Worm (Caenorhabditis elegans) whole organism, midembryonic: Measurements from ENCODE around the gene C15C8.6.

Experiments
- T22C8.4 ChIP-seq: fragments of 200-800 bp; sonication (Bioruptor generic); IDR thresholded peaks from 2 replicates; pipeline ENCODE4 v1.3.6; 2022; ENCODE audit warnings: missing genetic modification characterization, missing compliant biosample characterization
- cog-1 ChIP-seq: sonication (generic microtip); optimal IDR thresholded peaks from 2 replicates; lab custom pipeline; 2016; ENCODE audit warnings: missing genetic modification characterization, missing compliant biosample characterization
- flt-1 ChIP-seq: fragments of 200-800 bp; sonication (Bioruptor generic); IDR thresholded peaks from 2 replicates; pipeline ENCODE4 v1.3.6; 2022; ENCODE audit warnings: missing genetic modification characterization, missing compliant biosample characterization
- klf-2 ChIP-seq: fragments of 200-800 bp; sonication (Bioruptor generic); conservative IDR thresholded peaks from 2 replicates; pipeline ENCODE4 v1.3.6; 2022; ENCODE audit warnings: missing genetic modification reagents, missing genetic modification characterization, missing compliant biosample characterization
- med-1 ChIP-seq: sonication (generic microtip); optimal IDR thresholded peaks from 2 replicates; lab custom pipeline; 2017; ENCODE audit warnings: missing genetic modification characterization, mild to moderate bottlenecking, missing compliant biosample characterization, antibody characterized with exemption, missing genetic modification reagents; ENCODE audit not compliant: insufficient read depth
- ref-1 ChIP-seq: fragments of 200-800 bp; sonication (Bioruptor generic); conservative IDR thresholded peaks from 2 replicates; pipeline ENCODE4 v1.3.6; 2022; ENCODE audit warnings: missing genetic modification reagents, missing genetic modification characterization, missing compliant biosample characterization
- tab-1 ChIP-seq: fragments of 200-800 bp; sonication (Bioruptor generic); IDR thresholded peaks from 2 replicates; pipeline ENCODE4 v1.3.6; 2022; ENCODE audit warnings: missing genetic modification characterization, missing compliant biosample characterization
- ztf-23 ChIP-seq: fragments of 200-800 bp; sonication (Bioruptor generic); IDR thresholded peaks from 2 replicates; pipeline ENCODE4 v1.3.6; 2022; ENCODE audit warnings: missing genetic modification reagents, missing genetic modification characterization, missing compliant biosample characterization
- ztf-29 ChIP-seq: fragments of 200-800 bp; sonication (Bioruptor generic); IDR thresholded peaks from 2 replicates; pipeline ENCODE4 v1.3.6; 2022; ENCODE audit warnings: missing genetic modification reagents, missing genetic modification characterization, missing compliant biosample characterization

Gene C15C8.6

ce11 chrV:12751495-12752050 lies at the start of gene C15C8.6:
Gene C15C8.6 (minus strand): TSS chrV:12751545.
- TF ChIP-seq flt-1 (GFP tag; lab: Robert Waterston, UW) (no peak), ref-1 (no peak), tab-1 (GFP tag; lab: Robert Waterston, UW) (no peak), ztf-29 (no peak), cog-1 (tag; lab: Kevin White, UChicago) (no peak), ztf-23 (GFP tag; lab: Robert Waterston, UW) (no peak), T22C8.4 (GFP tag; lab: Robert Waterston, UW) (no peak), klf-2 (GFP tag; lab: Robert Waterston, UW) (no peak), med-1 (GFP tag; lab: Kevin White, UChicago) (no peak)

- no peak for TF ChIP-seq klf-2 (GFP tag; lab: Robert Waterston, UW)
- no peak for TF ChIP-seq med-1 (GFP tag; lab: Kevin White, UChicago)
These were observed 48.8 kb upstream of the C15C8.6 start, which contains the start of gene ugt-3 for ce11 chrV:12800171-12800570. Gene ugt-3 (minus strand): TSS chrV:12800271.

- TF ChIP-seq med-1 (GFP tag; lab: Kevin White, UChicago): no peak
- no peak for TF ChIP-seq ref-1
- no peak for TF ChIP-seq klf-2 (GFP tag; lab: Robert Waterston, UW)
- no peak for TF ChIP-seq cog-1 (tag; lab: Kevin White, UChicago)
These were observed 46.6 kb upstream of the C15C8.6 start, which contains the start of gene ugt-6 for ce11 chrV:12797992-12798391. Gene ugt-6 (minus strand): TSS chrV:12798224.

- no peak for TF ChIP-seq ztf-29
- TF ChIP-seq ztf-23 (GFP tag; lab: Robert Waterston, UW): no peak
- no peak for TF ChIP-seq klf-2 (GFP tag; lab: Robert Waterston, UW)
- TF ChIP-seq med-1 (GFP tag; lab: Kevin White, UChicago): no peak
- TF ChIP-seq flt-1 (GFP tag; lab: Robert Waterston, UW): no peak
- TF ChIP-seq cog-1 (tag; lab: Kevin White, UChicago): no peak
- no peak for TF ChIP-seq tab-1 (GFP tag; lab: Robert Waterston, UW)
- TF ChIP-seq T22C8.4 (GFP tag; lab: Robert Waterston, UW): no peak
- no peak for TF ChIP-seq ref-1
These were observed 45.7 kb upstream of the C15C8.6 start for ce11 chrV:12796908-12797490.

- TF ChIP-seq klf-2 (GFP tag; lab: Robert Waterston, UW): no peak
- TF ChIP-seq T22C8.4 (GFP tag; lab: Robert Waterston, UW): no peak
- TF ChIP-seq ztf-23 (GFP tag; lab: Robert Waterston, UW): no peak
- no peak for TF ChIP-seq tab-1 (GFP tag; lab: Robert Waterston, UW)
- no peak for TF ChIP-seq cog-1 (tag; lab: Kevin White, UChicago)
- TF ChIP-seq ztf-29: no peak
- no peak for TF ChIP-seq flt-1 (GFP tag; lab: Robert Waterston, UW)
- TF ChIP-seq ref-1: no peak
- no peak for TF ChIP-seq med-1 (GFP tag; lab: Kevin White, UChicago)
These were observed 44.6 kb upstream of the C15C8.6 start for ce11 chrV:12795927-12796326.

ce11 chrV:12795196-12795595 lies 43.9 kb upstream of the C15C8.6 start, which contains the start of gene ugt-4:
Gene ugt-4 (minus strand): TSS chrV:12795336.
- TF ChIP-seq ztf-23 (GFP tag; lab: Robert Waterston, UW) (no peak), med-1 (GFP tag; lab: Kevin White, UChicago) (no peak), tab-1 (GFP tag; lab: Robert Waterston, UW) (no peak), flt-1 (GFP tag; lab: Robert Waterston, UW) (no peak), T22C8.4 (GFP tag; lab: Robert Waterston, UW) (no peak), ref-1 (no peak), cog-1 (tag; lab: Kevin White, UChicago) (no peak), ztf-29 (no peak), klf-2 (GFP tag; lab: Robert Waterston, UW) (no peak)

ce11 chrV:12792752-12793151 lies 41.4 kb upstream of the C15C8.6 start, which contains the start of gene ugt-5:
Gene ugt-5 (minus strand): TSS chrV:12792965.
- TF ChIP-seq ztf-23 (GFP tag; lab: Robert Waterston, UW): no peak
- no peak for TF ChIP-seq T22C8.4 (GFP tag; lab: Robert Waterston, UW)
- TF ChIP-seq ref-1: no peak
- TF ChIP-seq tab-1 (GFP tag; lab: Robert Waterston, UW): no peak
- TF ChIP-seq klf-2 (GFP tag; lab: Robert Waterston, UW): no peak
- no peak for TF ChIP-seq cog-1 (tag; lab: Kevin White, UChicago)
- TF ChIP-seq med-1 (GFP tag; lab: Kevin White, UChicago): no peak
- no peak for TF ChIP-seq flt-1 (GFP tag; lab: Robert Waterston, UW)
- no peak for TF ChIP-seq ztf-29

ce11 chrV:12790188-12790587 lies 38.8 kb upstream of the C15C8.6 start, which contains the start of gene srbc-43:
Gene srbc-43 (minus strand): TSS chrV:12790518.
- TF ChIP-seq flt-1 (GFP tag; lab: Robert Waterston, UW): no peak
- TF ChIP-seq T22C8.4 (GFP tag; lab: Robert Waterston, UW): no peak
- TF ChIP-seq ztf-23 (GFP tag; lab: Robert Waterston, UW): no peak
- TF ChIP-seq ref-1: no peak
- no peak for TF ChIP-seq cog-1 (tag; lab: Kevin White, UChicago)
- no peak for TF ChIP-seq klf-2 (GFP tag; lab: Robert Waterston, UW)
- TF ChIP-seq ztf-29: no peak
- TF ChIP-seq tab-1 (GFP tag; lab: Robert Waterston, UW): no peak
- no peak for TF ChIP-seq med-1 (GFP tag; lab: Kevin White, UChicago)

ce11 chrV:12788451-12788850 lies 37.1 kb upstream of the C15C8.6 start, which contains the start of gene srbc-44:
Gene srbc-44 (minus strand): TSS chrV:12788551.
- TF ChIP-seq klf-2 (GFP tag; lab: Robert Waterston, UW) (no peak), ref-1 (no peak), ztf-23 (GFP tag; lab: Robert Waterston, UW) (no peak), cog-1 (tag; lab: Kevin White, UChicago) (no peak), tab-1 (GFP tag; lab: Robert Waterston, UW) (no peak), flt-1 (GFP tag; lab: Robert Waterston, UW) (no peak), T22C8.4 (GFP tag; lab: Robert Waterston, UW) (no peak), med-1 (GFP tag; lab: Kevin White, UChicago) (no peak), ztf-29 (no peak)
